Worm (Caenorhabditis elegans): Measurements from ENCODE around the gene dyf-17.

DNA sequence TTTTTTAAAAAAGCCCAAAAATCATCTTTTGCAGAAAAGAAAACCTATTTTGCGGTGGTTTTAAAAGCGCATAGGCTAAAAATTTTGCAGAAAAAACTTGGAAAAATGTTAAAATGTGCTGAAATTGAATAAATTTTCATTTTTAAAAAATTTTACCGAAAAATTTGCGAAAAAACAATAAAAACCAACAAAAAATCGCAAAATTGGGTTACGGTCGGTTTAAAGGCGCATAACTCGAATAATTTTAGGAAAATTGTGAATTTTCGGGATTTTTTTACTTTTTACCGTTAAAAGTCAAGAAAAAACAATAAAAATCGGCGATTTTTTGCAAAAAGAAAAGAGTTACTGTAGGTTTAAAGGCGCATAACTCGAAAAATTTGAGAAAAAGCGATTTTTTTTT is 2.1 kb upstream of the dyf-17 start:
- TF ChIP-seq ama-1 (optimal IDR thresholded peaks at IDR 0.05) (no peak), jun-1 (tag; optimal IDR thresholded peaks at IDR 0.05) (no peak), nhr-77 (tag; optimal IDR thresholded peaks at IDR 0.05) (no peak), unc-62 (GFP tag; optimal IDR thresholded peaks at IDR 0.05) (no peak), nhr-28 (tag; optimal IDR thresholded peaks at IDR 0.05) (no peak), pqm-1 (tag; optimal IDR thresholded peaks at IDR 0.05) (no peak), zag-1 (tag; optimal IDR thresholded peaks at IDR 0.05) (no peak), dpl-1 (GFP tag; optimal IDR thresholded peaks at IDR 0.05) (no peak), nhr-90 (tag; optimal IDR thresholded peaks at IDR 0.05; ENCODE audit: poor library complexity) (no peak), fos-1 (tag; optimal IDR thresholded peaks at IDR 0.05) (no peak), nhr-11 (tag; optimal IDR thresholded peaks at IDR 0.05) (no peak), snpc-4 (tag; optimal IDR thresholded peaks at IDR 0.05) (no peak), hlh-17 (GFP tag; optimal IDR thresholded peaks at IDR 0.05; ENCODE audit: borderline replicate concordance) (no peak), lin-35 (GFP tag; optimal IDR thresholded peaks at IDR 0.05) (no peak)

Data from whole organism, L1 larva.